Worm (Caenorhabditis elegans): ENCODE measurements around the gene srbc-1.

srbc-1 gene

ce11 chrV:3347486-3347885, 45.7 kb upstream of the srbc-1 start:
- TF ChIP-seq attf-6 (GFP tag; IDR thresholded peaks at IDR 0.05), result no peak

- no peak for TF ChIP-seq bed-2 (GFP tag; IDR thresholded peaks at IDR 0.05)
- no peak for TF ChIP-seq F57C9.4 (tag; optimal IDR thresholded peaks at IDR 0.05)
- TF ChIP-seq nfyb-1 (GFP tag; IDR thresholded peaks at IDR 0.05), result 0 out of 2 replicates have a peak, but pooled peaks have one; percentile 45
- no peak for TF ChIP-seq hmg-20 (GFP tag; IDR thresholded peaks at IDR 0.05)
Measured at ce11 chrV:3346434-3347019, 44.7 kb upstream of the srbc-1 start, which contains the start of gene fbxa-65. fbxa-65 (minus strand) TSS chrV:3346484.

ce11 chrV:3344001-3344400, 42.2 kb upstream of the srbc-1 start:
- no peak for TF ChIP-seq sdz-38 (tag; optimal IDR thresholded peaks at IDR 0.05)
- no peak for TF ChIP-seq lsy-27 (tag; optimal IDR thresholded peaks at IDR 0.05; ENCODE audit: borderline replicate concordance, insufficient read depth)
- no peak for TF ChIP-seq F57A8.1 (GFP tag; optimal IDR thresholded peaks at IDR 0.05)

- no peak for TF ChIP-seq zim-3 (tag; optimal IDR thresholded peaks at IDR 0.05)
- TF ChIP-seq ets-4 (GFP tag; optimal IDR thresholded peaks at IDR 0.05), result no peak
Measured at ce11 chrV:3342504-3342903, 40.7 kb upstream of the srbc-1 start, which contains the start of gene C17B7.3. C17B7.3 (plus strand) TSS chrV:3342804.

ce11 chrV:3341906-3342305, 40.1 kb upstream of the srbc-1 start, which contains the start of gene C17B7.10:
C17B7.10 (minus strand) TSS chrV:3342006.
- TF ChIP-seq ceh-91 (GFP tag; IDR thresholded peaks at IDR 0.05) (no peak), C17E4.6 (GFP tag; IDR thresholded peaks at IDR 0.05) (0 out of 2 replicates have a peak, but pooled peaks have one; percentile 30)

ce11 chrV:3339009-3339408, 37.2 kb upstream of the srbc-1 start, which contains the start of gene C17B7.4:
C17B7.4 (plus strand) TSS chrV:3339309.
- no peak for TF ChIP-seq mes-4 (tag; optimal IDR thresholded peaks at IDR 0.05)
- no peak for TF ChIP-seq ekl-4 (GFP tag; IDR thresholded peaks at IDR 0.05)
- no peak for TF ChIP-seq sptf-2 (GFP tag; optimal IDR thresholded peaks at IDR 0.05)
- TF ChIP-seq rcor-1 (GFP tag; IDR thresholded peaks at IDR 0.05), result no peak
- TF ChIP-seq tlf-1 (GFP tag; optimal IDR thresholded peaks at IDR 0.05), result no peak
- TF ChIP-seq Y79H2A.3 (GFP tag; conservative IDR thresholded peaks at IDR 0.05), result no peak
- TF ChIP-seq hlh-26 (GFP tag; conservative IDR thresholded peaks at IDR 0.05), result no peak
- no peak for TF ChIP-seq somi-1 (GFP tag; optimal IDR thresholded peaks at IDR 0.05)
- no peak for TF ChIP-seq ama-1 (optimal IDR thresholded peaks at IDR 0.05)
- TF ChIP-seq ama-1 (GFP tag; optimal IDR thresholded peaks at IDR 0.05), result no peak

ce11 chrV:3333334-3333733, 31.5 kb upstream of the srbc-1 start, which contains the start of gene C17B7.5:
C17B7.5 (plus strand) TSS chrV:3333634.
- TF ChIP-seq nhr-27 (tag; optimal IDR thresholded peaks at IDR 0.05) (no peak), T07F8.4 (tag; optimal IDR thresholded peaks at IDR 0.05) (no peak), madf-8 (GFP tag; conservative IDR thresholded peaks at IDR 0.05) (no peak), atf-7 (tag; optimal IDR thresholded peaks at IDR 0.05) (no peak), F55B11.4 (tag; optimal IDR thresholded peaks at IDR 0.05; ENCODE audit: borderline replicate concordance, insufficient read depth) (no peak), F57A8.1 (GFP tag; optimal IDR thresholded peaks at IDR 0.05) (no peak), snpc-3.4 (tag; optimal IDR thresholded peaks at IDR 0.05) (no peak), sdz-38 (tag; optimal IDR thresholded peaks at IDR 0.05) (no peak), ztf-6 (GFP tag; IDR thresholded peaks at IDR 0.05) (no peak), ceh-58 (GFP tag; IDR thresholded peaks at IDR 0.05) (no peak), nfya-2 (GFP tag; IDR thresholded peaks at IDR 0.05) (no peak), F39B2.1 (GFP tag; IDR thresholded peaks at IDR 0.05) (no peak), nhr-120 (GFP tag; IDR thresholded peaks at IDR 0.05) (no peak), sptf-2 (GFP tag; optimal IDR thresholded peaks at IDR 0.05) (no peak), nfyb-1 (GFP tag; IDR thresholded peaks at IDR 0.05) (no peak)

Measured in whole organism, young adult.